Fruit fly (Drosophila melanogaster): Measurements from ENCODE around the gene CG5321.

The CG5321 gene

DNA sequence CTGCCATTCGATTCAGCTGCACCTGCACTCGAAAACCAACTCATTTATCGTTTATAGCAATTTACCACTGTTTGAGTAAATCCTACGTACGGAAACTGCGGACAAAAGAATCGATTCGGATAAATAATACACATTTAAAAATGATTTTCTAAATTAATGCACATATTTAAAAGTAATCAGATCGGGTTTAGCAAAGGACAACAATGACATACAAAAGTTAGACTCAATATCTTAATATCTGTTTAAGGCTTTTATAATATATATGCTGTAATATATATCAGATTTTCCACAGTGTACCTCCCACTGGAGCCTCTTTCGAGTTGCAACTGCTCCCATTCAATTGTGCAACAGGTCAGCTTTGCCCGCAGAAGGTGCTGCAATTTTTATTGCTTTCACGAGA, 1.2 kb upstream of the CG5321 start:
- no peak for TF ChIP-seq EcR (GFP tag; optimal IDR thresholded peaks at IDR 0.05)
- TF ChIP-seq rn (GFP tag; IDR thresholded peaks at IDR 0.05) = no peak
- peak; percentile 35 for TF ChIP-seq Snoo (tag; optimal IDR thresholded peaks at IDR 0.05)
- TF ChIP-seq Pif1A (GFP tag; optimal IDR thresholded peaks at IDR 0.05) = peak; percentile 16
- TF ChIP-seq CG10348 (GFP tag; IDR thresholded peaks at IDR 0.05) = no peak
- peak; percentile 26 for TF ChIP-seq CG15710 (tag; optimal IDR thresholded peaks at IDR 0.05)
- no peak for TF ChIP-seq CG12605 (GFP tag; IDR thresholded peaks at IDR 0.05)
- TF ChIP-seq D1 (tag; optimal IDR thresholded peaks at IDR 0.05) = no peak
- peak; percentile 40 for TF ChIP-seq CG9948 (tag; optimal IDR thresholded peaks at IDR 0.05)
- peak; percentile 23 for TF ChIP-seq CG8301 (tag; optimal IDR thresholded peaks at IDR 0.05)
- peak; percentile 24 for TF ChIP-seq CG34367 (tag; optimal IDR thresholded peaks at IDR 0.05)
- peak; percentile 9 for TF ChIP-seq Pif1B (GFP tag; optimal IDR thresholded peaks at IDR 0.05)
- TF ChIP-seq CG8159 (tag; optimal IDR thresholded peaks at IDR 0.05) = peak; percentile 51
- TF ChIP-seq gl (tag; optimal IDR thresholded peaks at IDR 0.05) = no peak
- no peak for TF ChIP-seq CG4496 (GFP tag; IDR thresholded peaks at IDR 0.05)
- TF ChIP-seq CG17806 (tag; optimal IDR thresholded peaks at IDR 0.05) = peak; percentile 26
- peak; percentile 31 for TF ChIP-seq CG14655 (GFP tag; optimal IDR thresholded peaks at IDR 0.05)
- no peak for TF ChIP-seq fd96Ca (GFP tag; IDR thresholded peaks at IDR 0.05)
- TF ChIP-seq CG32121 (GFP tag; IDR thresholded peaks at IDR 0.05) = no peak
- no peak for TF ChIP-seq Ets98B (GFP tag; IDR thresholded peaks at IDR 0.05)
- no peak for TF ChIP-seq CG13204 (GFP tag; optimal IDR thresholded peaks at IDR 0.05)

DNA sequence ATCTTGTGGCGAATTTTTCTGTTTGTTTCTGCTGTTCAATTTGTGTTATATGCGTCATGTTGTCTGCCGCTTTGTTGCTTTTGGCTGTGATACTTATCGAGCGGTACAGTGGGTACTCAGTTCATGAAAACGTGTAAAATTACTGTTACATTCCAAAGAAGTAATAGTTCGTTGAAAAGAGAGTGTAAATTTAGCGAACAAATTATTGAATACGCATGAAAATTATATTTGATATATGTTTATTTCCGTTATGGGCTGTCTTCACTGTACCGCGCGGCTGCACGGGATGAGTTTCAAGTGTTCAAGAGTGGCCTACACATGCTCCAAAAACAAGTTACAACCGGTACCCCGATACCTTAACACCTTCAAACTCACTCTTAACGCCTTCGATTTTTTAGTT, 9.7 kb downstream of the CG5321 start:
- TF ChIP-seq Pif1A (GFP tag; optimal IDR thresholded peaks at IDR 0.05) (peak; percentile 84), CG12605 (GFP tag; IDR thresholded peaks at IDR 0.05) (peak; percentile 69), Ets98B (GFP tag; IDR thresholded peaks at IDR 0.05) (peak; percentile 83), CG17806 (tag; optimal IDR thresholded peaks at IDR 0.05) (peak; percentile 68), rn (GFP tag; IDR thresholded peaks at IDR 0.05) (no peak), CG13204 (GFP tag; optimal IDR thresholded peaks at IDR 0.05) (peak; percentile 25), CG8301 (tag; optimal IDR thresholded peaks at IDR 0.05) (peak; percentile 74), Snoo (tag; optimal IDR thresholded peaks at IDR 0.05) (peak; percentile 88), CG10348 (GFP tag; IDR thresholded peaks at IDR 0.05) (peak; percentile 58; the same call in 1 of the 2 replicates), CG14655 (GFP tag; optimal IDR thresholded peaks at IDR 0.05) (peak; percentile 78), CG34367 (tag; optimal IDR thresholded peaks at IDR 0.05) (peak; percentile 63), EcR (GFP tag; optimal IDR thresholded peaks at IDR 0.05) (no peak), CG8159 (tag; optimal IDR thresholded peaks at IDR 0.05) (peak; percentile 78), fd96Ca (GFP tag; IDR thresholded peaks at IDR 0.05) (peak; percentile 84), D1 (tag; optimal IDR thresholded peaks at IDR 0.05) (no peak), CG4496 (GFP tag; IDR thresholded peaks at IDR 0.05) (peak; percentile 88), CG15710 (tag; optimal IDR thresholded peaks at IDR 0.05) (peak; percentile 78), gl (tag; optimal IDR thresholded peaks at IDR 0.05) (peak; percentile 43), CG9948 (tag; optimal IDR thresholded peaks at IDR 0.05) (peak; percentile 59), Pif1B (GFP tag; optimal IDR thresholded peaks at IDR 0.05) (peak; percentile 82), CG32121 (GFP tag; IDR thresholded peaks at IDR 0.05) (peak; percentile 69)

dm6 chrX:14702058-14702457, 22.7 kb downstream of the CG5321 start, which contains the start of gene CG43088:
Gene CG43088 (plus strand): TSS chrX:14702358.
- TF ChIP-seq EcR (GFP tag; optimal IDR thresholded peaks at IDR 0.05) (no peak), Pif1B (GFP tag; optimal IDR thresholded peaks at IDR 0.05) (no peak)

dm6 chrX:14712475-14712874, 33.1 kb downstream of the CG5321 start:
- TF ChIP-seq D1 (tag; optimal IDR thresholded peaks at IDR 0.05) (no peak), CG15710 (tag; optimal IDR thresholded peaks at IDR 0.05) (no peak), CG8159 (tag; optimal IDR thresholded peaks at IDR 0.05) (no peak)

DNA sequence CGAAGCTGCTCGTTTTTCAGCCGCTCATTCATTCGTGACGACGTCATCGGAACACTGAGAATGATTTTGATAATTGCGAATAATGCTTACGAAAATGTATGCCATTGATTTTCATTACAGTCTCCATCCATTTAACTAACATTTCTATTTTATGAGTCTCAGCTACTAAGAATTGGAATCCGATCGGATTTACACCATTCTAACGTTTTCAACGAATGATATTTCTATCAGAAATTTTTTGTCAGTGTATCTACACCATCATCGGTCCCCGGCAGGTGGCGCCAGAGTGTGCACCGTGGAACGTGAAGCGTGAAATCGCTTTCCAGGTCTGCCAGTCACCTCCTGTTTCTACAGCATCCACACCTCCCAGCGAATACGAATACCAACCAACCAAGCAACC, 35.8 kb downstream of the CG5321 start:
- TF ChIP-seq EcR (GFP tag; optimal IDR thresholded peaks at IDR 0.05) (no peak), CG32121 (GFP tag; IDR thresholded peaks at IDR 0.05) (0 out of 2 replicates have a peak, but pooled peaks have one; percentile 15), fd96Ca (GFP tag; IDR thresholded peaks at IDR 0.05) (0 out of 3 replicates have a peak, but pooled peaks have one; percentile 15), CG9948 (tag; optimal IDR thresholded peaks at IDR 0.05) (peak; percentile 45), CG12605 (GFP tag; IDR thresholded peaks at IDR 0.05) (peak; percentile 18; the same call in 1 of the 2 replicates), CG34367 (tag; optimal IDR thresholded peaks at IDR 0.05) (peak; percentile 41), CG10348 (GFP tag; IDR thresholded peaks at IDR 0.05) (no peak), gl (tag; optimal IDR thresholded peaks at IDR 0.05) (no peak), Ets98B (GFP tag; IDR thresholded peaks at IDR 0.05) (no peak), Pif1A (GFP tag; optimal IDR thresholded peaks at IDR 0.05) (peak; percentile 54), D1 (tag; optimal IDR thresholded peaks at IDR 0.05) (no peak), Pif1B (GFP tag; optimal IDR thresholded peaks at IDR 0.05) (peak; percentile 24), CG17806 (tag; optimal IDR thresholded peaks at IDR 0.05) (peak; percentile 37), CG4496 (GFP tag; IDR thresholded peaks at IDR 0.05) (peak; percentile 55; the same call in 1 of the 3 replicates), CG8159 (tag; optimal IDR thresholded peaks at IDR 0.05) (peak; percentile 48), CG8301 (tag; optimal IDR thresholded peaks at IDR 0.05) (peak; percentile 62), CG15710 (tag; optimal IDR thresholded peaks at IDR 0.05) (peak; percentile 36), CG14655 (GFP tag; optimal IDR thresholded peaks at IDR 0.05) (peak; percentile 66), Snoo (tag; optimal IDR thresholded peaks at IDR 0.05) (no peak), rn (GFP tag; IDR thresholded peaks at IDR 0.05) (no peak), CG13204 (GFP tag; optimal IDR thresholded peaks at IDR 0.05) (no peak)

dm6 chrX:14717245-14717644, 37.9 kb downstream of the CG5321 start:
- peak; percentile 35 for TF ChIP-seq CG9948 (tag; optimal IDR thresholded peaks at IDR 0.05)
- peak; percentile 89; the same call in 2 of the 3 replicates for TF ChIP-seq CG4496 (GFP tag; IDR thresholded peaks at IDR 0.05)
- TF ChIP-seq CG32121 (GFP tag; IDR thresholded peaks at IDR 0.05) = peak; percentile 73
- no peak for TF ChIP-seq EcR (GFP tag; optimal IDR thresholded peaks at IDR 0.05)
- peak; percentile 66 for TF ChIP-seq CG8159 (tag; optimal IDR thresholded peaks at IDR 0.05)
- peak; percentile 79 for TF ChIP-seq Ets98B (GFP tag; IDR thresholded peaks at IDR 0.05)
- peak; percentile 65 for TF ChIP-seq CG14655 (GFP tag; optimal IDR thresholded peaks at IDR 0.05)
- peak; percentile 65 for TF ChIP-seq Snoo (tag; optimal IDR thresholded peaks at IDR 0.05)
- TF ChIP-seq CG12605 (GFP tag; IDR thresholded peaks at IDR 0.05) = peak; percentile 12; the same call in 1 of the 2 replicates
- TF ChIP-seq fd96Ca (GFP tag; IDR thresholded peaks at IDR 0.05) = 0 out of 3 replicates have a peak, but pooled peaks have one; percentile 39
- TF ChIP-seq CG15710 (tag; optimal IDR thresholded peaks at IDR 0.05) = peak; percentile 59
- TF ChIP-seq rn (GFP tag; IDR thresholded peaks at IDR 0.05) = peak; percentile 58; the same call in 1 of the 2 replicates
- TF ChIP-seq CG8301 (tag; optimal IDR thresholded peaks at IDR 0.05) = peak; percentile 38
- peak; percentile 79 for TF ChIP-seq CG34367 (tag; optimal IDR thresholded peaks at IDR 0.05)
- peak; percentile 44 for TF ChIP-seq CG17806 (tag; optimal IDR thresholded peaks at IDR 0.05)
- TF ChIP-seq Pif1A (GFP tag; optimal IDR thresholded peaks at IDR 0.05) = peak; percentile 84
- TF ChIP-seq CG13204 (GFP tag; optimal IDR thresholded peaks at IDR 0.05) = peak; percentile 60
- peak; percentile 68 for TF ChIP-seq gl (tag; optimal IDR thresholded peaks at IDR 0.05)
- no peak for TF ChIP-seq D1 (tag; optimal IDR thresholded peaks at IDR 0.05)
- TF ChIP-seq Pif1B (GFP tag; optimal IDR thresholded peaks at IDR 0.05) = peak; percentile 71
- TF ChIP-seq CG10348 (GFP tag; IDR thresholded peaks at IDR 0.05) = no peak

Data from whole organism, pupa.